Worm (Caenorhabditis elegans) whole organism, midembryonic: ENCODE measurements around the gene irld-59.

Experiments used
- T22C8.4 ChIP-seq: fragments of 200-800 bp; sonication (Bioruptor generic); IDR thresholded peaks from 2 replicates; pipeline ENCODE4 v1.3.6; 2022; ENCODE audit warnings: missing genetic modification characterization, missing compliant biosample characterization
- ztf-23 ChIP-seq: fragments of 200-800 bp; sonication (Bioruptor generic); IDR thresholded peaks from 2 replicates; pipeline ENCODE4 v1.3.6; 2022; ENCODE audit warnings: missing genetic modification reagents, missing genetic modification characterization, missing compliant biosample characterization
- ztf-29 ChIP-seq: fragments of 200-800 bp; sonication (Bioruptor generic); IDR thresholded peaks from 2 replicates; pipeline ENCODE4 v1.3.6; 2022; ENCODE audit warnings: missing genetic modification reagents, missing genetic modification characterization, missing compliant biosample characterization

DNA sequence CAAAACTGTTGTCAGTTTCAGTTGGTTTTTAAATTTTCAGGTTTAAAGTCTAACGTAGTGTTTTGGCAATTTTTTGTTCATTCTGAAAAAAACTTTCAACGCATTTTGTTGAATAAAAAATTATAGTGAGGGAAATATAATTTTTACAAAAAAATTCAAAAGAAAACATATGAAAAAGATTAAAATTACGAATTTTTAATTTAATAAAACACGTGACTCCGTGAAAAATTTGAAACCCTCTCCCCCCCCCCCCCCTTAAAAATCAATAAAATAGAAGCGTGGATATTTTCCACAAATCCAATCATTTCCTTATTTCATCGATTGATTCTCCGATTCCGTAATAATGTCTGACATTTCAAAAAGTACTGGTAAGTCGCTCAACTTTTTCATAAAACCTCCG, 41.3 kb downstream of the irld-59 start, which contains the start of gene Y73F8A.20:
- TF ChIP-seq T22C8.4 (GFP tag; lab: Robert Waterston, UW): no peak
- TF ChIP-seq ztf-23 (GFP tag; lab: Robert Waterston, UW): no peak
- no peak for TF ChIP-seq ztf-29
